Worm (Caenorhabditis elegans) whole organism, L4 larva: ENCODE results near the gene F07C3.9.

Experiments used
- F10B5.3 ChIP-seq: sonication (generic microtip); optimal IDR thresholded peaks from 2 replicates; lab custom pipeline; 2016; ENCODE audit warnings: mild to moderate bottlenecking, missing genetic modification characterization, missing compliant biosample characterization
- F49E8.2 ChIP-seq: sonication (generic microtip); optimal IDR thresholded peaks from 2 replicates; lab custom pipeline; 2016; ENCODE audit warnings: missing compliant biosample characterization, mild to moderate bottlenecking, missing genetic modification characterization, borderline replicate concordance
- R02D3.7 ChIP-seq: fragments of 150-350 bp; sonication (generic microtip); optimal IDR thresholded peaks from 3 replicates; lab custom pipeline; 2014; ENCODE audit warnings: missing biosample characterization, missing genetic modification characterization
- Y5F2A.4 ChIP-seq: fragments of 200-800 bp; sonication (Bioruptor generic); optimal IDR thresholded peaks from 2 replicates; lab custom pipeline; 2018; ENCODE audit warnings: mild to moderate bottlenecking, missing genetic modification characterization, missing compliant biosample characterization
- ZK337.2 ChIP-seq: fragments of 200-800 bp; sonication (Bioruptor generic); IDR thresholded peaks from 2 replicates; pipeline ENCODE4 v1.3.6; 2022; ENCODE audit warnings: missing genetic modification reagents, missing genetic modification characterization, missing compliant biosample characterization
- ZK546.5 ChIP-seq, 2 experiments: sonication (generic microtip); optimal IDR thresholded peaks; 2 replicates each; lab custom pipeline; 2017; ENCODE audit warnings: missing biosample characterization in 2 of 2, missing genetic modification characterization in 2 of 2
- aha-1 ChIP-seq: fragments of 150-350 bp; peaks from one replicate; lab custom pipeline; 2014; ENCODE audit warnings: missing biosample characterization, missing genetic modification characterization
- arid-1 ChIP-seq: fragments of 200-800 bp; sonication (Bioruptor generic); conservative IDR thresholded peaks from 2 replicates; pipeline ENCODE4 v1.3.6; 2022; ENCODE audit warnings: missing genetic modification reagents, missing genetic modification characterization, missing compliant biosample characterization
- attf-4 ChIP-seq: sonication (generic microtip); optimal IDR thresholded peaks from 3 replicates; lab custom pipeline; 2017; ENCODE audit warnings: missing biosample characterization, missing genetic modification characterization
- ceh-44 ChIP-seq: fragments of 200-800 bp; sonication (Bioruptor generic); IDR thresholded peaks from 2 replicates; pipeline ENCODE4 v1.3.6; 2022; ENCODE audit warnings: missing genetic modification reagents, missing genetic modification characterization, missing compliant biosample characterization
- ceh-82 ChIP-seq: sonication (generic microtip); optimal IDR thresholded peaks from 2 replicates; lab custom pipeline; 2017; ENCODE audit warnings: missing biosample characterization, missing genetic modification characterization
- ces-1 ChIP-seq: fragments of 150-350 bp; sonication (generic microtip); optimal IDR thresholded peaks from 4 replicates; lab custom pipeline; 2014; ENCODE audit warnings: missing biosample characterization, missing genetic modification reagents, missing genetic modification characterization
- cey-2 ChIP-seq: sonication (generic microtip); optimal IDR thresholded peaks from 3 replicates; lab custom pipeline; 2017; ENCODE audit warnings: missing genetic modification characterization, mild to moderate bottlenecking, missing compliant biosample characterization, antibody characterized with exemption, borderline replicate concordance; ENCODE audit not compliant: insufficient read depth
- ctbp-1 ChIP-seq: fragments of 200-800 bp; sonication (Bioruptor generic); IDR thresholded peaks from 2 replicates; pipeline ENCODE4 v1.3.6; 2022; ENCODE audit warnings: missing genetic modification reagents, missing genetic modification characterization, missing compliant biosample characterization
- daf-16 ChIP-seq, 3 experiments: sonication (generic microtip); optimal IDR thresholded peaks; 2 replicates each; lab custom pipeline; 2016 to 2017; ENCODE audit warnings: missing genetic modification characterization in 3 of 3, missing genetic modification reagents in 3 of 3, mild to moderate bottlenecking in 2 of 3, missing compliant biosample characterization in 2 of 3, missing biosample characterization in 1 of 3, moderate library complexity in 1 of 3
- daf-8 ChIP-seq: fragments of 200-800 bp; sonication (Bioruptor generic); IDR thresholded peaks from 2 replicates; pipeline ENCODE4 v1.3.6; 2022; ENCODE audit warnings: missing genetic modification characterization, missing compliant biosample characterization
- dmd-6 ChIP-seq: fragments of 200-800 bp; sonication (Bioruptor generic); IDR thresholded peaks from 2 replicates; pipeline ENCODE4 v1.3.6; 2022; ENCODE audit warnings: missing genetic modification reagents, missing genetic modification characterization, missing compliant biosample characterization
- dmd-8 ChIP-seq: fragments of 200-800 bp; sonication (Bioruptor generic); IDR thresholded peaks from 2 replicates; pipeline ENCODE4 v1.3.6; 2022; ENCODE audit warnings: missing genetic modification characterization, missing compliant biosample characterization
- dmd-9 ChIP-seq: fragments of 200-800 bp; sonication (Bioruptor generic); IDR thresholded peaks from 2 replicates; pipeline ENCODE4 v1.3.6; 2022; ENCODE audit warnings: missing genetic modification reagents, missing genetic modification characterization, missing compliant biosample characterization
- egl-27 ChIP-seq: sonication (generic microtip); optimal IDR thresholded peaks from 3 replicates; lab custom pipeline; 2017; ENCODE audit warnings: missing biosample characterization, missing genetic modification reagents, missing genetic modification characterization
- egl-43 ChIP-seq: fragments of 200-800 bp; sonication (Bioruptor generic); IDR thresholded peaks from 2 replicates; pipeline ENCODE4 v1.3.6; 2022; ENCODE audit warnings: missing genetic modification reagents, missing genetic modification characterization, missing compliant biosample characterization
- fos-1 ChIP-seq: fragments of 150-350 bp; optimal IDR thresholded peaks from 2 replicates; lab custom pipeline; 2014; ENCODE audit warnings: missing biosample characterization, missing genetic modification characterization
- gei-8 ChIP-seq: fragments of 200-800 bp; sonication (Bioruptor generic); optimal IDR thresholded peaks from 2 replicates; lab custom pipeline; 2018; ENCODE audit warnings: mild to moderate bottlenecking, missing genetic modification characterization, missing compliant biosample characterization
- hif-1 ChIP-seq, 2 experiments: sonication (generic microtip); optimal IDR thresholded peaks; 2 replicates each; lab custom pipeline; 2016 to 2017; ENCODE audit warnings: missing compliant biosample characterization in 2 of 2, missing genetic modification characterization in 2 of 2, missing genetic modification reagents in 2 of 2, missing genotype in 2 of 2, mild to moderate bottlenecking in 1 of 2
- hlh-11 ChIP-seq: fragments of 200-800 bp; sonication (Bioruptor generic); optimal IDR thresholded peaks from 2 replicates; lab custom pipeline; 2018; ENCODE audit warnings: mild to moderate bottlenecking, missing genetic modification characterization, missing compliant biosample characterization
- jun-1 ChIP-seq: fragments of 150-350 bp; optimal IDR thresholded peaks from 2 replicates; lab custom pipeline; 2014; ENCODE audit warnings: missing biosample characterization, missing genetic modification reagents, missing genetic modification characterization
- lim-7 ChIP-seq: fragments of 200-800 bp; sonication (Bioruptor generic); IDR thresholded peaks from 2 replicates; pipeline ENCODE4 v1.3.6; 2022; ENCODE audit warnings: missing genetic modification characterization, missing compliant biosample characterization
- lin-1 ChIP-seq: fragments of 200-800 bp; sonication (Bioruptor generic); IDR thresholded peaks from 2 replicates; pipeline ENCODE4 v1.3.6; 2022; ENCODE audit warnings: missing genetic modification reagents, missing genetic modification characterization, missing compliant biosample characterization
- lin-38 ChIP-seq: fragments of 200-800 bp; sonication (Bioruptor generic); IDR thresholded peaks from 2 replicates; pipeline ENCODE4 v1.3.6; 2022; ENCODE audit warnings: missing genetic modification reagents, missing genetic modification characterization, missing compliant biosample characterization
- lir-3 ChIP-seq: sonication (generic microtip); optimal IDR thresholded peaks from 2 replicates; lab custom pipeline; 2016; ENCODE audit warnings: mild to moderate bottlenecking, missing genetic modification characterization, missing compliant biosample characterization
- lsy-2 ChIP-seq, 2 experiments: fragments of 150-350 bp in 1 of 2; sonication (generic microtip) in 1 of 2; optimal IDR thresholded peaks; 2 replicates each; lab custom pipeline; 2014 to 2017; ENCODE audit warnings: missing biosample characterization in 2 of 2, missing genetic modification characterization in 2 of 2
- madf-5 ChIP-seq, 2 experiments: fragments of 200-800 bp; sonication (Bioruptor generic); IDR thresholded peaks; 2 replicates each; pipeline ENCODE4 v1.3.6; 2022; ENCODE audit warnings: missing compliant biosample characterization in 2 of 2, missing genetic modification characterization in 2 of 2
- mdt-29 ChIP-seq: fragments of 200-800 bp; sonication (Bioruptor generic); IDR thresholded peaks from 2 replicates; pipeline ENCODE4 v1.3.6; 2022; ENCODE audit warnings: missing genetic modification reagents, missing genetic modification characterization, missing compliant biosample characterization
- mep-1 ChIP-seq: fragments of 150-350 bp; sonication (generic microtip); optimal IDR thresholded peaks from 3 replicates; lab custom pipeline; 2014; ENCODE audit warnings: missing biosample characterization, missing genetic modification characterization
- mxl-2 ChIP-seq: fragments of 200-800 bp; sonication (Bioruptor generic); conservative IDR thresholded peaks from 2 replicates; pipeline ENCODE4 v1.3.6; 2022; ENCODE audit warnings: missing genetic modification reagents, missing genetic modification characterization, missing compliant biosample characterization
- nhr-102 ChIP-seq: sonication (generic microtip); optimal IDR thresholded peaks from 2 replicates; lab custom pipeline; 2016; ENCODE audit warnings: mild to moderate bottlenecking, missing genetic modification characterization, moderate library complexity, missing compliant biosample characterization
- nhr-11 ChIP-seq: fragments of 150-350 bp; optimal IDR thresholded peaks from 2 replicates; lab custom pipeline; 2014; ENCODE audit warnings: missing biosample characterization, missing genetic modification characterization
- nhr-111 ChIP-seq: fragments of 200-800 bp; sonication (Bioruptor generic); optimal IDR thresholded peaks from 2 replicates; lab custom pipeline; 2018; ENCODE audit warnings: mild to moderate bottlenecking, missing genetic modification characterization, missing compliant biosample characterization
- nhr-237 ChIP-seq: sonication (generic microtip); optimal IDR thresholded peaks from 2 replicates; lab custom pipeline; 2017; ENCODE audit warnings: missing biosample characterization, missing genetic modification characterization
- nhr-25 ChIP-seq: sonication (generic microtip); optimal IDR thresholded peaks from 2 replicates; lab custom pipeline; 2017; ENCODE audit warnings: missing genetic modification characterization, mild to moderate bottlenecking, missing compliant biosample characterization, antibody characterized with exemption, moderate library complexity, borderline replicate concordance; ENCODE audit not compliant: insufficient read depth
- nhr-42 ChIP-seq: fragments of 200-800 bp; sonication (Bioruptor generic); IDR thresholded peaks from 2 replicates; pipeline ENCODE4 v1.3.6; 2022; ENCODE audit warnings: missing genetic modification characterization, missing compliant biosample characterization
- pqm-1 ChIP-seq: sonication (generic microtip); optimal IDR thresholded peaks from 2 replicates; lab custom pipeline; 2017; ENCODE audit warnings: missing biosample characterization, missing genetic modification characterization
- rbr-2 ChIP-seq: sonication (generic microtip); optimal IDR thresholded peaks from 2 replicates; lab custom pipeline; 2016; ENCODE audit warnings: missing genotype, missing genetic modification characterization, missing compliant biosample characterization
- set-16 ChIP-seq: fragments of 200-800 bp; sonication (Bioruptor generic); IDR thresholded peaks from 2 replicates; pipeline ENCODE4 v1.3.6; 2022; ENCODE audit warnings: missing genetic modification reagents, missing genetic modification characterization, missing compliant biosample characterization
- snpc-4 ChIP-seq: fragments of 150-350 bp; optimal IDR thresholded peaks from 2 replicates; lab custom pipeline; 2014; ENCODE audit warnings: missing biosample characterization, missing genetic modification characterization
- spr-3 ChIP-seq: fragments of 200-800 bp; sonication (Bioruptor generic); optimal IDR thresholded peaks from 2 replicates; lab custom pipeline; 2018; ENCODE audit warnings: mild to moderate bottlenecking, missing genetic modification characterization, missing compliant biosample characterization
- unc-130 ChIP-seq: sonication (generic microtip); optimal IDR thresholded peaks from 2 replicates; lab custom pipeline; 2016; ENCODE audit warnings: missing genetic modification reagents, missing genetic modification characterization, missing compliant biosample characterization
- unc-62 ChIP-seq, 3 experiments: fragments of 150-350 bp in 1 of 3; sonication (generic microtip); optimal IDR thresholded peaks in 2 of 3; peaks in 1 of 3; 1 replicate in 1 of 3; 2 replicates in 2 of 3; lab custom pipeline; 2014 to 2017; ENCODE audit warnings: missing biosample characterization in 3 of 3, missing genetic modification characterization in 3 of 3, missing genetic modification reagents in 3 of 3, missing genotype in 1 of 3
- vab-7 ChIP-seq: fragments of 200-800 bp; sonication (Bioruptor generic); IDR thresholded peaks from 2 replicates; pipeline ENCODE4 v1.3.6; 2022; ENCODE audit warnings: missing genetic modification reagents, missing genetic modification characterization, missing compliant biosample characterization
- zip-2 ChIP-seq: fragments of 150-350 bp; optimal IDR thresholded peaks from 2 replicates; lab custom pipeline; 2014; ENCODE audit warnings: missing biosample characterization, missing genetic modification characterization
- ztf-11 ChIP-seq: fragments of 150-350 bp; optimal IDR thresholded peaks from 2 replicates; lab custom pipeline; 2014; ENCODE audit warnings: missing biosample characterization, missing genetic modification characterization

Gene F07C3.9

ce11 chrV:9212499-9212898, 41.9 kb downstream of the F07C3.9 start (continued):
- TF ChIP-seq nhr-25 (peak; percentile 30), mep-1 (tag; lab: Kevin White, UChicago) (peak; percentile 81), mxl-2 (GFP tag; lab: Robert Waterston, UW) (no peak), hlh-11 (tag; lab: Kevin White, UChicago) (peak; percentile 56), nhr-237 (tag; lab: Kevin White, UChicago) (no peak), mdt-29 (GFP tag; lab: Robert Waterston, UW) (no peak), set-16 (GFP tag; lab: Robert Waterston, UW) (no peak), Y5F2A.4 (GFP tag; lab: Kevin White, UChicago) (no peak), snpc-4 (tag; lab: Kevin White, UChicago) (no peak), ceh-82 (tag; lab: Kevin White, UChicago) (no peak), lir-3 (tag; lab: Kevin White, UChicago) (no peak), nhr-111 (GFP tag; lab: Kevin White, UChicago) (no peak), dmd-6 (0 out of 2 replicates have a peak, but pooled peaks have one; percentile 14), nhr-102 (tag; lab: Kevin White, UChicago) (no peak), F10B5.3 (tag; lab: Kevin White, UChicago) (no peak), R02D3.7 (no peak), daf-8 (GFP tag; lab: Robert Waterston, UW) (no peak), ctbp-1 (GFP tag; lab: Robert Waterston, UW) (no peak), lin-38 (GFP tag; lab: Robert Waterston, UW) (peak; percentile 82), pqm-1 (tag; lab: Kevin White, UChicago) (peak; percentile 72), ces-1 (GFP tag; lab: Kevin White, UChicago) (peak; percentile 60), lin-1 (GFP tag; lab: Robert Waterston, UW) (no peak), nhr-11 (tag; lab: Kevin White, UChicago) (peak; percentile 43), ztf-11 (tag; lab: Kevin White, UChicago) (no peak), unc-62 (GFP tag; optimal IDR thresholded peaks at IDR 0.05 in 1 of 2; lab: Kevin White, UChicago) (no peak), unc-62 (tag; optimal IDR thresholded peaks at IDR 0.05; lab: Kevin White, UChicago) (no peak), attf-4 (no peak), egl-43 (no peak), dmd-8 (GFP tag; lab: Robert Waterston, UW) (no peak), madf-5 (GFP tag; IDR thresholded peaks at IDR 0.05; lab: Robert Waterston, UW) (no peak), vab-7 (GFP tag; lab: Robert Waterston, UW) (no peak), nhr-42 (GFP tag; lab: Robert Waterston, UW) (no peak), hif-1 (tag; optimal IDR thresholded peaks at IDR 0.05; lab: Kevin White, UChicago) (peak in 1 of 2 experiments; percentile 33), zip-2 (tag; lab: Kevin White, UChicago) (no peak), unc-130 (no peak), gei-8 (no peak), lsy-2 (tag; optimal IDR thresholded peaks at IDR 0.05; lab: Kevin White, UChicago) (peak in 1 of 2 experiments; percentile 83), lim-7 (no peak), ZK337.2 (GFP tag; lab: Robert Waterston, UW) (no peak), dmd-9 (GFP tag; lab: Robert Waterston, UW) (no peak), rbr-2 (tag; lab: Kevin White, UChicago) (peak; percentile 47), daf-16 (GFP tag; optimal IDR thresholded peaks at IDR 0.05; lab: Kevin White, UChicago) (no peak), daf-16 (tag; optimal IDR thresholded peaks at IDR 0.05; lab: Kevin White, UChicago) (peak; percentile 81), egl-27 (tag; lab: Kevin White, UChicago) (no peak), fos-1 (tag; lab: Kevin White, UChicago) (no peak), arid-1 (no peak), aha-1 (no peak), ZK546.5 (tag; optimal IDR thresholded peaks at IDR 0.05; lab: Kevin White, UChicago) (no peak), F49E8.2 (tag; lab: Kevin White, UChicago) (no peak), cey-2 (tag; lab: Kevin White, UChicago) (no peak), spr-3 (no peak), ceh-44 (GFP tag; lab: Robert Waterston, UW) (no peak), jun-1 (tag; lab: Kevin White, UChicago) (no peak)
